Fruit fly (Drosophila melanogaster): Measurements from ENCODE around the gene nerfin-1.

nerfin-1 gene

DNA sequence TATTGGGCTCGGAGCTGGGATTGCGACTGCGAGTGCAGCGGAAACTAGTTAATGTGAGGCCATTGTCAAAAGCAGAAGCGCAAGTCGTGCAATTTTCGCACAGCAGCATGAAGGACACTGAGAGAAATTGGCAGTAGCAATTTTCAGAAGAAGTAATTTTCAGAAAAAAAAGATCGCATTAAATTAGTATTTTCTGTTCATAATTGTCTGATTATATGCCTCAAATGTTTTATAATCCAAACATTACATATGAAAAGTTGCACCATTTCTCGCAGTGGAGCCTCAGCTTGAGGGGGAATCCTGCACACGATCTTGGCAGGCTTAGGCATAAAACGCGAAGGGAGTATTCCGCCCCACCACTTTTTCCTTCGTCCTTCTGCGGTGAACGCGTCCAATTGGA lies 4.5 kb upstream of the nerfin-1 start (continued):
- TF ChIP-seq scrt (GFP tag; optimal IDR thresholded peaks at IDR 0.05) (no peak), CG18011 (GFP tag; optimal IDR thresholded peaks at IDR 0.05) (no peak), C15 (GFP tag; IDR thresholded peaks at IDR 0.05) (no peak), lola (GFP tag; optimal IDR thresholded peaks at IDR 0.05) (peak in 1 of 3 experiments; percentile 80), jumu (GFP tag; optimal IDR thresholded peaks at IDR 0.05) (peak; percentile 65), CG3726 (GFP tag; IDR thresholded peaks at IDR 0.05) (no peak), CG10431 (GFP tag; optimal IDR thresholded peaks at IDR 0.05) (peak; percentile 56), CG13775 (GFP tag; optimal IDR thresholded peaks at IDR 0.05) (peak; percentile 35), wdn (GFP tag; IDR thresholded peaks at IDR 0.05) (no peak), CG8944 (GFP tag; optimal IDR thresholded peaks at IDR 0.05) (peak; percentile 59), ham (GFP tag; IDR thresholded peaks at IDR 0.05) (no peak), so (GFP tag; IDR thresholded peaks at IDR 0.05) (no peak), wor (GFP tag; IDR thresholded peaks at IDR 0.05) (0 out of 2 replicates have a peak, but pooled peaks have one; percentile 23), Aef1 (GFP tag; IDR thresholded peaks at IDR 0.05) (no peak), ase (GFP tag; IDR thresholded peaks at IDR 0.05) (0 out of 3 replicates have a peak, but pooled peaks have one; percentile 40), peb (GFP tag; IDR thresholded peaks at IDR 0.05) (peak; percentile 57; the same call in 1 of the 2 replicates), row (GFP tag; IDR thresholded peaks at IDR 0.05) (peak; percentile 76), CG11247 (GFP tag; IDR thresholded peaks at IDR 0.05) (no peak), Ptx1 (GFP tag; IDR thresholded peaks at IDR 0.05) (peak; percentile 58), tll (GFP tag; optimal IDR thresholded peaks at IDR 0.05) (no peak), ap (GFP tag; IDR thresholded peaks at IDR 0.05) (no peak), Sox102F (GFP tag; optimal IDR thresholded peaks at IDR 0.05) (peak; percentile 53), E2f1 (GFP tag; IDR thresholded peaks at IDR 0.05) (peak; percentile 57; the same call in 1 of the 2 replicates), sr (GFP tag; IDR thresholded peaks at IDR 0.05) (no peak), Blimp-1 (GFP tag; optimal IDR thresholded peaks at IDR 0.05) (peak; percentile 70), CG7745 (tag; optimal IDR thresholded peaks at IDR 0.05) (peak; percentile 27), zen2 (GFP tag; IDR thresholded peaks at IDR 0.05; ENCODE audit: partially characterized antibody) (no peak), CG14860 (GFP tag; IDR thresholded peaks at IDR 0.05; ENCODE audit: partially characterized antibody) (no peak), CG4854 (GFP tag; optimal IDR thresholded peaks at IDR 0.05) (no peak), CG18619 (GFP tag; optimal IDR thresholded peaks at IDR 0.05) (peak; percentile 23), Dip3 (GFP tag; optimal IDR thresholded peaks at IDR 0.05) (no peak), MESR4 (GFP tag; optimal IDR thresholded peaks at IDR 0.05) (no peak), CG4424 (GFP tag; optimal IDR thresholded peaks at IDR 0.05) (peak; percentile 63), Oli (tag; optimal IDR thresholded peaks at IDR 0.05) (peak; percentile 66), CG13287 (GFP tag; IDR thresholded peaks at IDR 0.05; ENCODE audit: partially characterized antibody) (no peak), danr (GFP tag; IDR thresholded peaks at IDR 0.05) (0 out of 2 replicates have a peak, but pooled peaks have one; percentile 19), Hr51 (GFP tag; optimal IDR thresholded peaks at IDR 0.05) (peak in 1 of 2 experiments; percentile 37), lmd (GFP tag; IDR thresholded peaks at IDR 0.05) (peak; percentile 51; the same call in 1 of the 2 replicates), croc (GFP tag; conservative IDR thresholded peaks at IDR 0.05) (peak; percentile 60; the same call in 2 of the 3 replicates), lilli (GFP tag; optimal IDR thresholded peaks at IDR 0.05) (peak; percentile 17), ERR (GFP tag; optimal IDR thresholded peaks at IDR 0.05) (no peak), knrl (GFP tag; IDR thresholded peaks at IDR 0.05; ENCODE audit: partially characterized antibody) (no peak), fd102C (GFP tag; optimal IDR thresholded peaks at IDR 0.05) (no peak), E2f2 (GFP tag; IDR thresholded peaks at IDR 0.05) (peak; percentile 15; the same call in 1 of the 2 replicates), CG31388 (GFP tag; optimal IDR thresholded peaks at IDR 0.05) (no peak), toy (GFP tag; IDR thresholded peaks at IDR 0.05) (no peak), maf-S (GFP tag; optimal IDR thresholded peaks at IDR 0.05) (peak; percentile 33), prd (optimal IDR thresholded peaks at IDR 0.05) (no peak), prd (GFP tag; IDR thresholded peaks at IDR 0.05) (peak; percentile 81), pnt (GFP tag; optimal IDR thresholded peaks at IDR 0.05) (peak; percentile 66), CTCF (GFP tag; optimal IDR thresholded peaks at IDR 0.05) (no peak)

Measured in whole organism, embryonic.